Fruit fly (Drosophila melanogaster) whole organism, embryonic: ENCODE data around the gene CG32036.

ENCODE experiments used
- CG10209 ChIP-seq: fragments of 200-800 bp; sonication (Bioruptor generic); optimal IDR thresholded peaks from 3 replicates; lab custom pipeline; 2017; ENCODE audit warnings: missing biosample characterization, mild to moderate bottlenecking, missing genetic modification characterization, missing genetic modification reagents
- CG10654 ChIP-seq: fragments of 200-800 bp; sonication (Bioruptor generic); optimal IDR thresholded peaks from 2 replicates; lab custom pipeline; 2016; ENCODE audit warnings: missing biosample characterization, missing genetic modification characterization
- CG11247 ChIP-seq: fragments of 200-800 bp; sonication (Bioruptor generic); IDR thresholded peaks from 2 replicates; pipeline ENCODE4 v1.3.6; 2022; ENCODE audit warnings: missing biosample characterization, missing genetic modification characterization
- CG11560 ChIP-seq: fragments of 200-800 bp; sonication (Bioruptor generic); IDR thresholded peaks from 3 replicates; pipeline ENCODE4 v1.3.6; 2022; ENCODE audit warnings: missing biosample characterization, missing genetic modification characterization
- CG12299 ChIP-seq: fragments of 200-800 bp; sonication (Bioruptor generic); optimal IDR thresholded peaks from 2 replicates; lab custom pipeline; 2018; ENCODE audit warnings: missing biosample characterization, mild to moderate bottlenecking, missing genetic modification characterization
- CG15073 ChIP-seq: fragments of 200-800 bp; sonication (Bioruptor generic); optimal IDR thresholded peaks from 2 replicates; lab custom pipeline; 2016; ENCODE audit warnings: missing biosample characterization, missing genetic modification characterization
- CG15601 ChIP-seq: fragments of 200-800 bp; sonication (Bioruptor generic); optimal IDR thresholded peaks from 3 replicates; lab custom pipeline; 2019; ENCODE audit warnings: missing biosample characterization, mild to moderate bottlenecking, missing genetic modification characterization, moderate library complexity
- CG1832 ChIP-seq: fragments of 200-800 bp; sonication (Bioruptor generic); optimal IDR thresholded peaks from 2 replicates; lab custom pipeline; 2017; ENCODE audit warnings: missing biosample characterization, mild to moderate bottlenecking, missing genetic modification characterization, inconsistent platforms
- CG18476 ChIP-seq: fragments of 200-800 bp; sonication (Bioruptor generic); optimal IDR thresholded peaks from 2 replicates; lab custom pipeline; 2016; ENCODE audit warnings: missing biosample characterization, mild to moderate bottlenecking, missing genetic modification characterization
- CG30431 ChIP-seq: fragments of 200-800 bp; sonication (Bioruptor generic); optimal IDR thresholded peaks from 2 replicates; lab custom pipeline; 2017; ENCODE audit warnings: missing biosample characterization, missing genetic modification characterization
- CG34376 ChIP-seq: fragments of 200-800 bp; sonication (Bioruptor generic); optimal IDR thresholded peaks from 2 replicates; lab custom pipeline; 2018; ENCODE audit warnings: missing biosample characterization, mild to moderate bottlenecking, missing genetic modification characterization
- CG6765 ChIP-seq: fragments of 200-800 bp; sonication (Bioruptor generic); optimal IDR thresholded peaks from 3 replicates; lab custom pipeline; 2017; ENCODE audit warnings: missing biosample characterization, mild to moderate bottlenecking, missing genetic modification characterization
- CG7839 ChIP-seq: fragments of 200-800 bp; sonication (Bioruptor generic); optimal IDR thresholded peaks from 3 replicates; lab custom pipeline; 2018; ENCODE audit warnings: missing biosample characterization, mild to moderate bottlenecking, missing genetic modification characterization, moderate library complexity
- CG7963 ChIP-seq: fragments of 200-800 bp; sonication (Bioruptor generic); IDR thresholded peaks from 3 replicates; pipeline ENCODE4 v1.3.6; 2022; ENCODE audit warnings: missing biosample characterization, missing genetic modification characterization; ENCODE audit not compliant: partially characterized antibody
- CG9437 ChIP-seq: fragments of 200-800 bp; sonication (Bioruptor generic); optimal IDR thresholded peaks from 2 replicates; lab custom pipeline; 2018; ENCODE audit warnings: missing biosample characterization, mild to moderate bottlenecking, missing genetic modification characterization
- D19A ChIP-seq: fragments of 200-800 bp; optimal IDR thresholded peaks from 3 replicates; lab custom pipeline; 2019; ENCODE audit warnings: missing biosample characterization, mild to moderate bottlenecking, missing genetic modification characterization, moderate library complexity
- D19B ChIP-seq: fragments of 200-800 bp; sonication (Bioruptor generic); optimal IDR thresholded peaks from 2 replicates; lab custom pipeline; 2017; ENCODE audit warnings: missing biosample characterization, mild to moderate bottlenecking, missing genetic modification characterization
- Dp ChIP-seq: fragments of 200-800 bp; sonication (Bioruptor generic); optimal IDR thresholded peaks from 2 replicates; lab custom pipeline; 2018; ENCODE audit warnings: missing biosample characterization, mild to moderate bottlenecking, missing genetic modification characterization, moderate library complexity
- Nf-YC ChIP-seq: fragments of 200-800 bp; optimal IDR thresholded peaks from 3 replicates; lab custom pipeline; 2019; ENCODE audit warnings: missing biosample characterization, mild to moderate bottlenecking, missing genetic modification characterization, moderate library complexity
- Oaz ChIP-seq: fragments of 200-800 bp; sonication (Bioruptor generic); IDR thresholded peaks from 2 replicates; pipeline ENCODE4 v1.3.6; 2022; ENCODE audit warnings: missing biosample characterization, missing genetic modification characterization
- Rfx ChIP-seq: fragments of 200-800 bp; sonication (Bioruptor generic); IDR thresholded peaks from 2 replicates; pipeline ENCODE4 v1.3.6; 2022; ENCODE audit warnings: missing biosample characterization, missing genetic modification characterization
- Stat92E ChIP-seq, 3 experiments: fragments of >200 bp in 2 of 3; fragments of 200-800 bp in 1 of 3; sonication (Bioruptor generic) in 1 of 3; optimal IDR thresholded peaks; 2 replicates each; lab custom pipeline; 2017 to 2019; ENCODE audit warnings: missing biosample characterization in 3 of 3, missing genetic modification characterization in 3 of 3, mild to moderate bottlenecking in 1 of 3, moderate library complexity in 1 of 3
- Xrp1 ChIP-seq: fragments of 200-800 bp; sonication (Bioruptor generic); IDR thresholded peaks from 2 replicates; pipeline ENCODE4 v1.3.6; 2022; ENCODE audit warnings: missing biosample characterization, missing genetic modification characterization
- ato ChIP-seq: fragments of 200-800 bp; sonication (Bioruptor generic); IDR thresholded peaks from 2 replicates; pipeline ENCODE4 v1.3.6; 2022; ENCODE audit warnings: missing biosample characterization, missing genetic modification characterization; ENCODE audit not compliant: partially characterized antibody
- az2 ChIP-seq: fragments of 200-800 bp; sonication (Bioruptor generic); optimal IDR thresholded peaks from 3 replicates; lab custom pipeline; 2016; ENCODE audit warnings: missing biosample characterization, missing genetic modification characterization
- caup ChIP-seq: fragments of 200-800 bp; sonication (Bioruptor generic); optimal IDR thresholded peaks from 3 replicates; lab custom pipeline; 2017; ENCODE audit warnings: missing biosample characterization, mild to moderate bottlenecking, missing genetic modification characterization, moderate library complexity; ENCODE audit not compliant: severe bottlenecking
- chif ChIP-seq, 2 experiments: fragments of 200-800 bp; sonication (Bioruptor generic); optimal IDR thresholded peaks; 3 replicates each; lab custom pipeline; 2016; ENCODE audit warnings: missing biosample characterization in 2 of 2, missing genetic modification characterization in 2 of 2
- disco-r ChIP-seq: fragments of 200-800 bp; sonication (Bioruptor generic); optimal IDR thresholded peaks from 2 replicates; lab custom pipeline; 2016; ENCODE audit warnings: missing biosample characterization, missing genetic modification characterization
- dmrt11E ChIP-seq: fragments of 200-800 bp; sonication (Bioruptor generic); optimal IDR thresholded peaks from 3 replicates; lab custom pipeline; 2018; ENCODE audit warnings: missing biosample characterization, mild to moderate bottlenecking, missing genetic modification characterization, moderate library complexity
- eve ChIP-seq, 2 experiments: fragments of >200 bp; optimal IDR thresholded peaks; 2 replicates each; lab custom pipeline; 2017; ENCODE audit warnings: missing biosample characterization in 2 of 2, missing genetic modification characterization in 2 of 2
- exex ChIP-seq: fragments of 200-800 bp; sonication (Bioruptor generic); optimal IDR thresholded peaks from 4 replicates; lab custom pipeline; 2018; ENCODE audit warnings: missing biosample characterization, mild to moderate bottlenecking, missing genetic modification characterization, moderate library complexity
- fd3F ChIP-seq: fragments of 200-800 bp; sonication (Bioruptor generic); optimal IDR thresholded peaks from 2 replicates; lab custom pipeline; 2018; ENCODE audit warnings: missing biosample characterization, mild to moderate bottlenecking, missing genetic modification characterization, moderate library complexity
- hb ChIP-seq: fragments of 200-800 bp; sonication (Bioruptor generic); IDR thresholded peaks from 3 replicates; pipeline ENCODE4 v1.3.6; 2022; ENCODE audit warnings: missing biosample characterization, missing genetic modification characterization; ENCODE audit not compliant: partially characterized antibody
- jigr1 ChIP-seq: fragments of 200-800 bp; sonication (Bioruptor generic); IDR thresholded peaks from 3 replicates; pipeline ENCODE4 v1.3.6; 2022; ENCODE audit warnings: missing biosample characterization, missing genetic modification characterization
- lab ChIP-seq: fragments of 200-800 bp; sonication (Bioruptor generic); optimal IDR thresholded peaks from 3 replicates; lab custom pipeline; 2017; ENCODE audit warnings: missing biosample characterization, missing genetic modification characterization, mild to moderate bottlenecking, moderate library complexity, missing genetic modification reagents
- lilli ChIP-seq: fragments of 200-800 bp; sonication (Bioruptor generic); optimal IDR thresholded peaks from 3 replicates; lab custom pipeline; 2016; ENCODE audit warnings: missing biosample characterization, missing genetic modification characterization
- pb ChIP-seq: fragments of 200-800 bp; sonication (Bioruptor generic); optimal IDR thresholded peaks from 3 replicates; lab custom pipeline; 2016; ENCODE audit warnings: missing biosample characterization, missing genetic modification characterization
- psq ChIP-seq: fragments of 200-800 bp; sonication (Bioruptor generic); optimal IDR thresholded peaks from 2 replicates; lab custom pipeline; 2017; ENCODE audit warnings: missing biosample characterization, missing genetic modification characterization
- pzg ChIP-seq: fragments of 200-800 bp; sonication (Bioruptor generic); optimal IDR thresholded peaks from 3 replicates; lab custom pipeline; 2018; ENCODE audit warnings: missing biosample characterization, mild to moderate bottlenecking, missing genetic modification characterization, moderate library complexity
- row ChIP-seq: fragments of 200-800 bp; sonication (Bioruptor generic); IDR thresholded peaks from 3 replicates; pipeline ENCODE4 v1.3.6; 2022; ENCODE audit warnings: missing biosample characterization, missing genetic modification characterization
- sd ChIP-seq: fragments of 200-800 bp; sonication (Bioruptor generic); optimal IDR thresholded peaks from 3 replicates; lab custom pipeline; 2018; ENCODE audit warnings: missing biosample characterization, mild to moderate bottlenecking, missing genetic modification characterization, moderate library complexity
- sens ChIP-seq: fragments of 200-800 bp; sonication (Bioruptor generic); peaks from one replicate; lab custom pipeline; 2016; ENCODE audit warnings: missing biosample characterization, missing genetic modification characterization
- sima ChIP-seq: fragments of 200-800 bp; sonication (Bioruptor generic); optimal IDR thresholded peaks from 2 replicates; lab custom pipeline; 2016; ENCODE audit warnings: missing biosample characterization, missing genetic modification characterization
- slbo ChIP-seq: fragments of 200-800 bp; sonication (Bioruptor generic); IDR thresholded peaks from 2 replicates; pipeline ENCODE4 v1.3.6; 2022; ENCODE audit warnings: missing biosample characterization, missing genetic modification characterization
- slou ChIP-seq: fragments of 200-800 bp; sonication (Bioruptor generic); optimal IDR thresholded peaks from 3 replicates; lab custom pipeline; 2016; ENCODE audit warnings: missing biosample characterization, missing genetic modification characterization
- sug ChIP-seq: fragments of 200-800 bp; optimal IDR thresholded peaks from 2 replicates; lab custom pipeline; 2019; ENCODE audit warnings: missing biosample characterization, mild to moderate bottlenecking, missing genetic modification characterization, moderate library complexity

Gene CG32036

dm6 chr3L:9511287-9512256 lies 22.5 kb upstream of the CG32036 start, which contains the start of gene RpS9 (continued):
- TF ChIP-seq D19B (GFP tag; lab: Kevin White, UChicago) = no peak
- no peak for TF ChIP-seq slbo
- no peak for TF ChIP-seq az2 (GFP tag; lab: Kevin White, UChicago)
- TF ChIP-seq psq (GFP tag; lab: Kevin White, UChicago) = no peak
- TF ChIP-seq chif (GFP tag; optimal IDR thresholded peaks at IDR 0.05; lab: Kevin White, UChicago) = no peak
- TF ChIP-seq fd3F (GFP tag; lab: Kevin White, UChicago) = no peak
- no peak for TF ChIP-seq CG15601 (tag; lab: Kevin White, UChicago)
- TF ChIP-seq jigr1 (GFP tag; lab: Robert Waterston, UW) = no peak
- no peak for TF ChIP-seq caup (GFP tag; lab: Kevin White, UChicago)
- 0 out of 2 replicates have a peak, but pooled peaks have one; percentile 21 for TF ChIP-seq Xrp1 (GFP tag; lab: Robert Waterston, UW)
- peak; percentile 58 for TF ChIP-seq lab (GFP tag; lab: Kevin White, UChicago)
- TF ChIP-seq CG11560 (tag; lab: Robert Waterston, UW) = no peak
- TF ChIP-seq dmrt11E (tag; lab: Kevin White, UChicago) = no peak
- TF ChIP-seq disco-r = no peak
- TF ChIP-seq eve (GFP tag; optimal IDR thresholded peaks at IDR 0.05; lab: Kevin White, UChicago) = peak in 1 of 2 experiments; percentile 59
- peak; percentile 8 for TF ChIP-seq Dp (GFP tag; lab: Kevin White, UChicago)
- TF ChIP-seq slou = no peak
- peak in 1 of 3 experiments; percentile 37 for TF ChIP-seq Stat92E (GFP tag; optimal IDR thresholded peaks at IDR 0.05; lab: Kevin White, UChicago)
- no peak for TF ChIP-seq CG10654 (GFP tag; lab: Kevin White, UChicago)
- no peak for TF ChIP-seq CG15073 (GFP tag; lab: Kevin White, UChicago)
- TF ChIP-seq ato (GFP tag; lab: Robert Waterston, UW) = no peak
- TF ChIP-seq D19A = no peak
- no peak for TF ChIP-seq CG10209 (GFP tag; lab: Kevin White, UChicago)
- TF ChIP-seq sens (GFP tag; lab: Kevin White, UChicago) = peak; percentile 87
- no peak for TF ChIP-seq CG30431 (GFP tag; lab: Kevin White, UChicago)
- TF ChIP-seq sima = no peak
- TF ChIP-seq CG11247 (GFP tag; lab: Robert Waterston, UW) = no peak
- TF ChIP-seq CG1832 (GFP tag; lab: Kevin White, UChicago) = no peak
- TF ChIP-seq CG34376 (GFP tag; lab: Kevin White, UChicago) = peak; percentile 75
- TF ChIP-seq hb (GFP tag; lab: Robert Waterston, UW) = no peak
- peak; percentile 31; the same call in 1 of the 2 replicates for TF ChIP-seq Rfx (GFP tag; lab: Robert Waterston, UW)

dm6 chr3L:9509037-9509830 lies 20.2 kb upstream of the CG32036 start, which contains the start of gene CG3408:
CG3408 (minus strand) TSS chr3L:9509583.
- TF ChIP-seq pzg = peak; percentile 94
- peak; percentile 24 for TF ChIP-seq pb
- TF ChIP-seq exex = peak; percentile 76
- peak; percentile 6 for TF ChIP-seq Nf-YC (tag; lab: Kevin White, UChicago)
- peak; percentile 82 for TF ChIP-seq CG34376 (GFP tag; lab: Kevin White, UChicago)
- peak; percentile 23 for TF ChIP-seq sd (tag; lab: Kevin White, UChicago)
- no peak for TF ChIP-seq Oaz (GFP tag; lab: Robert Waterston, UW)
- TF ChIP-seq CG7963 = no peak
- no peak; the same call in 2 of the 3 replicates for TF ChIP-seq row (GFP tag; lab: Robert Waterston, UW)
- no peak for TF ChIP-seq lilli (GFP tag; lab: Kevin White, UChicago)
- no peak for TF ChIP-seq CG12299 (tag; lab: Kevin White, UChicago)
- TF ChIP-seq CG7839 (tag; lab: Kevin White, UChicago) = peak; percentile 26
- no peak for TF ChIP-seq CG6765 (GFP tag; lab: Kevin White, UChicago)
- peak; percentile 59 for TF ChIP-seq sug (tag; lab: Kevin White, UChicago)
- TF ChIP-seq CG18476 = no peak
- peak; percentile 0 for TF ChIP-seq CG9437 (GFP tag; lab: Kevin White, UChicago)
